Worm (Caenorhabditis elegans) whole organism, L1 larva: Measurements from ENCODE around the gene lec-6.
A peak's percentile ranks its signal among the peaks of the same experiment; 100 is the strongest.

Experiments
- C04F5.9 ChIP-seq: sonication (generic microtip); optimal IDR thresholded peaks from 2 replicates; lab custom pipeline; 2016; ENCODE audit warnings: missing genetic modification characterization, missing compliant biosample characterization
- C16A3.4 ChIP-seq: fragments of 150-350 bp; optimal IDR thresholded peaks from 2 replicates; lab custom pipeline; 2014; ENCODE audit warnings: missing biosample characterization, missing genetic modification characterization
- Y116A8C.19 ChIP-seq: sonication (generic microtip); optimal IDR thresholded peaks from 2 replicates; lab custom pipeline; 2016; ENCODE audit warnings: missing compliant biosample characterization, missing genetic modification characterization, borderline replicate concordance
- aha-1 ChIP-seq: fragments of 150-350 bp; optimal IDR thresholded peaks from 2 replicates; lab custom pipeline; 2014; ENCODE audit warnings: missing biosample characterization, missing genetic modification characterization
- alr-1 ChIP-seq: fragments of 200-800 bp; sonication (Bioruptor generic); optimal IDR thresholded peaks from 2 replicates; lab custom pipeline; 2018; ENCODE audit warnings: borderline replicate concordance, mild to moderate bottlenecking, missing genetic modification characterization, missing compliant biosample characterization
- ama-1 ChIP-seq: fragments of 150-350 bp; optimal IDR thresholded peaks from 2 replicates; lab custom pipeline; 2014
- ceh-8 ChIP-seq: fragments of 200-800 bp; sonication (Bioruptor generic); optimal IDR thresholded peaks from 2 replicates; lab custom pipeline; 2018; ENCODE audit warnings: mild to moderate bottlenecking, missing genetic modification characterization, moderate library complexity, missing compliant biosample characterization
- ceh-88 ChIP-seq: fragments of 200-800 bp; sonication (Bioruptor generic); IDR thresholded peaks from 2 replicates; pipeline ENCODE4 v1.3.6; 2022; ENCODE audit warnings: missing genetic modification characterization, missing compliant biosample characterization
- dsc-1 ChIP-seq: sonication (generic microtip); optimal IDR thresholded peaks from 2 replicates; lab custom pipeline; 2016; ENCODE audit warnings: mild to moderate bottlenecking, missing genetic modification characterization, missing compliant biosample characterization
- efl-1 ChIP-seq, 4 experiments: fragments of 150-350 bp; optimal IDR thresholded peaks in 3 of 4; peaks in 1 of 4; 1 replicate in 1 of 4; 2 replicates in 3 of 4; lab custom pipeline; 2014; ENCODE audit warnings: missing biosample characterization in 2 of 4, missing genetic modification characterization in 2 of 4, missing genetic modification reagents in 2 of 4
- egl-13 ChIP-seq: sonication (generic microtip); optimal IDR thresholded peaks from 2 replicates; lab custom pipeline; 2016; ENCODE audit warnings: missing genotype, missing genetic modification reagents, missing genetic modification characterization, missing compliant biosample characterization
- ets-5 ChIP-seq: fragments of 200-800 bp; sonication (Bioruptor generic); IDR thresholded peaks from 2 replicates; pipeline ENCODE4 v1.3.6; 2022; ENCODE audit warnings: missing genetic modification characterization, missing compliant biosample characterization
- fkh-10 ChIP-seq: sonication (generic microtip); optimal IDR thresholded peaks from 2 replicates; lab custom pipeline; 2017; ENCODE audit warnings: missing biosample characterization, missing genetic modification reagents, missing genetic modification characterization
- fkh-4 ChIP-seq: sonication (generic microtip); optimal IDR thresholded peaks from 2 replicates; lab custom pipeline; 2016; ENCODE audit warnings: missing compliant biosample characterization, missing genetic modification characterization, borderline replicate concordance
- fkh-8 ChIP-seq: sonication (generic microtip); optimal IDR thresholded peaks from 2 replicates; lab custom pipeline; 2016; ENCODE audit warnings: mild to moderate bottlenecking, missing genetic modification characterization, missing compliant biosample characterization
- fos-1 ChIP-seq: fragments of 150-350 bp; optimal IDR thresholded peaks from 2 replicates; lab custom pipeline; 2014; ENCODE audit warnings: missing biosample characterization, missing genetic modification characterization
- hlh-17 ChIP-seq: fragments of 200-800 bp; sonication (Bioruptor generic); optimal IDR thresholded peaks from 2 replicates; lab custom pipeline; 2018; ENCODE audit warnings: missing genetic modification characterization, mild to moderate bottlenecking, missing compliant biosample characterization, moderate library complexity, borderline replicate concordance
- hlh-4 ChIP-seq: sonication (generic microtip); optimal IDR thresholded peaks from 2 replicates; lab custom pipeline; 2016; ENCODE audit warnings: mild to moderate bottlenecking, missing genetic modification characterization, missing compliant biosample characterization
- hpl-2 ChIP-seq: fragments of 150-350 bp; optimal IDR thresholded peaks from 2 replicates; lab custom pipeline; 2014; ENCODE audit warnings: missing biosample characterization, missing genetic modification reagents, missing genetic modification characterization
- irx-1 ChIP-seq: sonication (generic microtip); optimal IDR thresholded peaks from 2 replicates; lab custom pipeline; 2016; ENCODE audit warnings: missing genetic modification characterization, missing compliant biosample characterization
- jun-1 ChIP-seq: fragments of 150-350 bp; optimal IDR thresholded peaks from 2 replicates; lab custom pipeline; 2014; ENCODE audit warnings: missing biosample characterization, missing genetic modification reagents, missing genetic modification characterization
- lin-13 ChIP-seq: fragments of 150-350 bp; optimal IDR thresholded peaks from 2 replicates; lab custom pipeline; 2014; ENCODE audit warnings: missing biosample characterization, missing genetic modification reagents, missing genetic modification characterization
- lin-14 ChIP-seq: fragments of 200-800 bp; sonication (Bioruptor generic); optimal IDR thresholded peaks from 2 replicates; lab custom pipeline; 2018; ENCODE audit warnings: mild to moderate bottlenecking, missing genetic modification characterization, moderate library complexity, missing compliant biosample characterization
- lin-15B ChIP-seq: fragments of 150-350 bp; sonication (generic microtip); optimal IDR thresholded peaks from 3 replicates; lab custom pipeline; 2014; ENCODE audit warnings: missing biosample characterization, missing genetic modification characterization
- mdl-1 ChIP-seq, 2 experiments: fragments of 150-350 bp; optimal IDR thresholded peaks; 2 replicates each; lab custom pipeline; 2014 to 2017; ENCODE audit warnings: missing biosample characterization in 2 of 2, missing genetic modification characterization in 2 of 2, inconsistent platforms in 1 of 2
- mep-1 ChIP-seq: fragments of 150-350 bp; optimal IDR thresholded peaks from 2 replicates; lab custom pipeline; 2014; ENCODE audit warnings: missing biosample characterization, missing genetic modification characterization
- nhr-11 ChIP-seq: fragments of 150-350 bp; optimal IDR thresholded peaks from 2 replicates; lab custom pipeline; 2014; ENCODE audit warnings: missing biosample characterization, missing genetic modification characterization
- nhr-19 ChIP-seq: fragments of 200-800 bp; sonication (Bioruptor generic); conservative IDR thresholded peaks from 2 replicates; pipeline ENCODE4 v1.3.6; 2022; ENCODE audit warnings: missing genetic modification characterization, missing compliant biosample characterization
- nhr-71 ChIP-seq: sonication (generic microtip); optimal IDR thresholded peaks from 2 replicates; lab custom pipeline; 2016; ENCODE audit warnings: mild to moderate bottlenecking, missing genetic modification characterization, moderate library complexity, missing compliant biosample characterization
- nhr-76 ChIP-seq: sonication (generic microtip); optimal IDR thresholded peaks from 2 replicates; lab custom pipeline; 2017; ENCODE audit warnings: missing biosample characterization, missing genetic modification characterization
- nhr-77 ChIP-seq: fragments of 150-350 bp; optimal IDR thresholded peaks from 2 replicates; lab custom pipeline; 2014; ENCODE audit warnings: missing biosample characterization, missing genetic modification characterization
- nhr-85 ChIP-seq: sonication (generic microtip); peaks from one replicate; lab custom pipeline; 2016; ENCODE audit warnings: missing genetic modification characterization, inconsistent platforms, missing compliant biosample characterization
- nhr-90 ChIP-seq: sonication (generic microtip); optimal IDR thresholded peaks from 2 replicates; lab custom pipeline; 2016; ENCODE audit warnings: mild to moderate bottlenecking, missing genetic modification characterization, missing compliant biosample characterization; ENCODE audit not compliant: poor library complexity
- rnt-1 ChIP-seq: sonication (generic microtip); optimal IDR thresholded peaks from 2 replicates; lab custom pipeline; 2016; ENCODE audit warnings: mild to moderate bottlenecking, missing genetic modification characterization, moderate library complexity, missing compliant biosample characterization
- skn-1 ChIP-seq: fragments of 150-350 bp; optimal IDR thresholded peaks from 2 replicates; lab custom pipeline; 2014; ENCODE audit warnings: missing biosample characterization, missing genetic modification characterization
- snpc-4 ChIP-seq: fragments of 150-350 bp; optimal IDR thresholded peaks from 2 replicates; lab custom pipeline; 2014; ENCODE audit warnings: missing biosample characterization, missing genetic modification characterization
- snu-23 ChIP-seq: sonication (generic microtip); optimal IDR thresholded peaks from 2 replicates; lab custom pipeline; 2016; ENCODE audit warnings: missing genetic modification characterization, missing compliant biosample characterization
- tbx-2 ChIP-seq: sonication (generic microtip); optimal IDR thresholded peaks from 2 replicates; lab custom pipeline; 2016; ENCODE audit warnings: missing genetic modification characterization, missing compliant biosample characterization
- tlp-1 ChIP-seq: fragments of 150-350 bp; optimal IDR thresholded peaks from 2 replicates; lab custom pipeline; 2014; ENCODE audit warnings: missing biosample characterization, missing genetic modification characterization
- unc-130 ChIP-seq: fragments of 150-350 bp; optimal IDR thresholded peaks from 2 replicates; lab custom pipeline; 2017; ENCODE audit warnings: missing biosample characterization, missing genetic modification characterization, inconsistent platforms
- vab-15 ChIP-seq: sonication (generic microtip); optimal IDR thresholded peaks from 2 replicates; lab custom pipeline; 2017; ENCODE audit warnings: missing genotype, mild to moderate bottlenecking, missing genetic modification characterization, missing compliant biosample characterization
- xbp-1 ChIP-seq: sonication (generic microtip); optimal IDR thresholded peaks from 2 replicates; lab custom pipeline; 2016; ENCODE audit warnings: missing genetic modification characterization, missing compliant biosample characterization
- zag-1 ChIP-seq: fragments of 150-350 bp; optimal IDR thresholded peaks from 2 replicates; lab custom pipeline; 2014; ENCODE audit warnings: missing biosample characterization, missing genetic modification characterization
- zip-4 ChIP-seq: fragments of 200-800 bp; sonication (Bioruptor generic); optimal IDR thresholded peaks from 2 replicates; lab custom pipeline; 2018; ENCODE audit warnings: mild to moderate bottlenecking, missing genetic modification characterization, moderate library complexity, missing compliant biosample characterization
- ztf-11 ChIP-seq, 2 experiments: sonication (generic microtip); optimal IDR thresholded peaks; 2 replicates each; lab custom pipeline; 2016 to 2017; ENCODE audit warnings: missing genetic modification characterization in 2 of 2, missing biosample characterization in 1 of 2, missing compliant biosample characterization in 1 of 2

The lec-6 gene

ce11 chrIII:640198-640803, 40.1 kb upstream of the lec-6 start, which contains the start of the genes tag-266 and tag-267 (continued):
- TF ChIP-seq mdl-1 (tag; optimal IDR thresholded peaks at IDR 0.05; lab: Kevin White, UChicago) (no peak), vab-15 (tag; lab: Kevin White, UChicago) (no peak), hlh-17 (GFP tag; lab: Kevin White, UChicago) (no peak), C16A3.4 (peak; percentile 87), nhr-19 (GFP tag; lab: Robert Waterston, UW) (peak; percentile 58), nhr-71 (tag; lab: Kevin White, UChicago) (peak; percentile 87), ets-5 (GFP tag; lab: Robert Waterston, UW) (no peak)

- TF ChIP-seq fkh-4, result no peak
- no peak for TF ChIP-seq aha-1 (tag; lab: Kevin White, UChicago)
- TF ChIP-seq nhr-90 (tag; lab: Kevin White, UChicago), result no peak
- TF ChIP-seq lin-13 (GFP tag; lab: Kevin White, UChicago), result no peak
- no peak for TF ChIP-seq efl-1 (optimal IDR thresholded peaks at IDR 0.05; lab: Kevin White, UChicago)
- TF ChIP-seq efl-1 (GFP tag; optimal IDR thresholded peaks at IDR 0.05 in 1 of 2; lab: Kevin White, UChicago), result no peak
- no peak for TF ChIP-seq xbp-1
- TF ChIP-seq nhr-85 (tag; lab: Kevin White, UChicago), result no peak
- no peak for TF ChIP-seq lin-15B (tag; lab: Kevin White, UChicago)
- TF ChIP-seq tlp-1, result no peak
- no peak for TF ChIP-seq C04F5.9
Measured at ce11 chrIII:638319-638718, 38.2 kb upstream of the lec-6 start, which contains the start of gene sbds-1. sbds-1 (minus strand) TSS chrIII:638419.

ce11 chrIII:636067-636466, 35.9 kb upstream of the lec-6 start, which contains the start of gene T19C3.7:
T19C3.7 (minus strand) TSS chrIII:636167.
- no peak for TF ChIP-seq nhr-76 (tag; lab: Kevin White, UChicago)
- TF ChIP-seq ets-5 (GFP tag; lab: Robert Waterston, UW), result no peak
- no peak for TF ChIP-seq zip-4 (GFP tag; lab: Kevin White, UChicago)
- no peak for TF ChIP-seq jun-1
- no peak for TF ChIP-seq mep-1 (tag; lab: Kevin White, UChicago)

ce11 chrIII:634618-635017, 34.5 kb upstream of the lec-6 start, which contains the start of gene fem-2:
fem-2 (minus strand) TSS chrIII:634626.
- TF ChIP-seq ceh-88 (GFP tag; lab: Robert Waterston, UW) (no peak), unc-130 (tag; lab: Kevin White, UChicago) (peak; percentile 22), egl-13 (tag; lab: Kevin White, UChicago) (no peak), fkh-8 (tag; lab: Kevin White, UChicago) (peak; percentile 1), skn-1 (tag; lab: Kevin White, UChicago) (no peak), lin-15B (tag; lab: Kevin White, UChicago) (no peak), dsc-1 (tag; lab: Kevin White, UChicago) (peak; percentile 16), hlh-4 (tag; lab: Kevin White, UChicago) (no peak), fkh-10 (GFP tag; lab: Kevin White, UChicago) (no peak), ama-1 (no peak), jun-1 (no peak), nhr-71 (tag; lab: Kevin White, UChicago) (peak; percentile 64), Y116A8C.19 (tag; lab: Kevin White, UChicago) (no peak), hpl-2 (no peak), irx-1 (tag; lab: Kevin White, UChicago) (no peak), lin-14 (GFP tag; lab: Kevin White, UChicago) (no peak), zip-4 (GFP tag; lab: Kevin White, UChicago) (peak; percentile 9), ceh-8 (no peak), nhr-77 (tag; lab: Kevin White, UChicago) (no peak), ztf-11 (tag; optimal IDR thresholded peaks at IDR 0.05; lab: Kevin White, UChicago) (no peak), nhr-19 (GFP tag; lab: Robert Waterston, UW) (peak; percentile 36), nhr-11 (tag; lab: Kevin White, UChicago) (no peak), ets-5 (GFP tag; lab: Robert Waterston, UW) (no peak), alr-1 (tag; lab: Kevin White, UChicago) (no peak), fos-1 (no peak), snu-23 (GFP tag; lab: Kevin White, UChicago) (peak; percentile 62), tbx-2 (peak; percentile 43), zag-1 (tag; lab: Kevin White, UChicago) (no peak), C04F5.9 (no peak), snpc-4 (no peak), nhr-85 (tag; lab: Kevin White, UChicago) (peak; percentile 76), fkh-4 (no peak), rnt-1 (tag; lab: Kevin White, UChicago) (peak; percentile 24), efl-1 (optimal IDR thresholded peaks at IDR 0.05; lab: Kevin White, UChicago) (peak; percentile 32 to 47), efl-1 (GFP tag; optimal IDR thresholded peaks at IDR 0.05 in 1 of 2; lab: Kevin White, UChicago) (peak; percentile 52 to 90)
